Worm (Caenorhabditis elegans) whole organism, early embryonic: ENCODE results near the gene srg-2.

Source experiments
- B0310.2 ChIP-seq: sonication (generic microtip); optimal IDR thresholded peaks from 2 replicates; lab custom pipeline; 2016; ENCODE audit warnings: mild to moderate bottlenecking, missing genetic modification characterization, missing compliant biosample characterization
- F13C5.2 ChIP-seq: sonication (generic microtip); optimal IDR thresholded peaks from 2 replicates; lab custom pipeline; 2017; ENCODE audit warnings: mild to moderate bottlenecking, missing genetic modification characterization, inconsistent platforms, missing compliant biosample characterization
- aly-1 ChIP-seq: sonication (generic microtip); optimal IDR thresholded peaks from 2 replicates; lab custom pipeline; 2016; ENCODE audit warnings: missing genetic modification characterization, missing compliant biosample characterization
- ama-1 ChIP-seq: fragments of 150-350 bp; optimal IDR thresholded peaks from 2 replicates; lab custom pipeline; 2014
- ceh-13 ChIP-seq: fragments of 200-800 bp; sonication (Bioruptor generic); optimal IDR thresholded peaks from 2 replicates; lab custom pipeline; 2018; ENCODE audit warnings: mild to moderate bottlenecking, missing genetic modification characterization, missing compliant biosample characterization
- ceh-36 ChIP-seq: sonication (generic microtip); optimal IDR thresholded peaks from 2 replicates; lab custom pipeline; 2016; ENCODE audit warnings: missing genetic modification characterization, inconsistent platforms, missing compliant biosample characterization
- ets-7 ChIP-seq: sonication (generic microtip); optimal IDR thresholded peaks from 2 replicates; lab custom pipeline; 2016; ENCODE audit warnings: missing genotype, missing genetic modification characterization, missing compliant biosample characterization
- flt-1 ChIP-seq: fragments of 200-800 bp; sonication (Bioruptor generic); IDR thresholded peaks from 2 replicates; pipeline ENCODE4 v1.3.6; 2022; ENCODE audit warnings: missing genetic modification characterization, missing compliant biosample characterization
- hmbx-1 ChIP-seq: sonication (generic microtip); optimal IDR thresholded peaks from 2 replicates; lab custom pipeline; 2016; ENCODE audit warnings: mild to moderate bottlenecking, missing genetic modification characterization, missing compliant biosample characterization
- hmg-4 ChIP-seq: fragments of 200-800 bp; sonication (Bioruptor generic); optimal IDR thresholded peaks from 2 replicates; lab custom pipeline; 2018; ENCODE audit warnings: mild to moderate bottlenecking, missing genetic modification characterization, missing compliant biosample characterization
- hnd-1 ChIP-seq: sonication (generic microtip); optimal IDR thresholded peaks from 2 replicates; lab custom pipeline; 2016; ENCODE audit warnings: missing genetic modification characterization, missing compliant biosample characterization
- pes-1 ChIP-seq: fragments of 200-800 bp; sonication (Bioruptor generic); IDR thresholded peaks from 2 replicates; pipeline ENCODE4 v1.3.6; 2022; ENCODE audit warnings: missing genetic modification reagents, missing genetic modification characterization, missing compliant biosample characterization
- scrt-1 ChIP-seq: fragments of 200-800 bp; sonication (Bioruptor generic); IDR thresholded peaks from 2 replicates; pipeline ENCODE4 v1.3.6; 2022; ENCODE audit warnings: missing genetic modification characterization, missing compliant biosample characterization
- sea-1 ChIP-seq: fragments of 200-800 bp; sonication (Bioruptor generic); conservative IDR thresholded peaks from 2 replicates; pipeline ENCODE4 v1.3.6; 2022; ENCODE audit warnings: missing genetic modification characterization, missing compliant biosample characterization
- tbx-11 ChIP-seq: fragments of 200-800 bp; sonication (Bioruptor generic); IDR thresholded peaks from 2 replicates; pipeline ENCODE4 v1.3.6; 2022; ENCODE audit warnings: missing genetic modification characterization, missing compliant biosample characterization
- tbx-37 ChIP-seq: fragments of 200-800 bp; sonication (Bioruptor generic); conservative IDR thresholded peaks from 2 replicates; pipeline ENCODE4 v1.3.6; 2022; ENCODE audit warnings: missing genetic modification reagents, missing genetic modification characterization, missing compliant biosample characterization
- tra-4 ChIP-seq: sonication (generic microtip); optimal IDR thresholded peaks from 2 replicates; lab custom pipeline; 2017; ENCODE audit warnings: missing genetic modification characterization, missing compliant biosample characterization

The srg-2 gene

ce11 chrIII:6260115-6260514 is at the start of gene srg-2:
Gene srg-2, minus strand, starts transcription at chrIII:6260215.
- no peak for TF ChIP-seq F13C5.2 (tag; lab: Kevin White, UChicago)
- TF ChIP-seq ceh-13 (GFP tag; lab: Kevin White, UChicago): no peak
- no peak for TF ChIP-seq hmbx-1 (tag; lab: Kevin White, UChicago)
- no peak for TF ChIP-seq hmg-4 (GFP tag; lab: Kevin White, UChicago)
- no peak for TF ChIP-seq ama-1 (lab: Kevin White, UChicago)
- no peak for TF ChIP-seq tra-4 (tag; lab: Kevin White, UChicago)
- TF ChIP-seq ets-7 (tag; lab: Kevin White, UChicago): no peak

ce11 chrIII:6309066-6309465 is 49.1 kb upstream of the srg-2 start, which contains the start of gene gar-2:
Gene gar-2, plus strand, starts transcription at chrIII:6309366.
- TF ChIP-seq scrt-1 (GFP tag; lab: Robert Waterston, UW): no peak

ce11 chrIII:6307832-6308231 is 47.8 kb upstream of the srg-2 start:
- TF ChIP-seq pes-1 (GFP tag; lab: Robert Waterston, UW): no peak
- TF ChIP-seq ceh-13 (GFP tag; lab: Kevin White, UChicago): no peak
- no peak for TF ChIP-seq tbx-11
- no peak for TF ChIP-seq scrt-1 (GFP tag; lab: Robert Waterston, UW)
- no peak for TF ChIP-seq hmg-4 (GFP tag; lab: Kevin White, UChicago)
- TF ChIP-seq hmbx-1 (tag; lab: Kevin White, UChicago): no peak
- no peak for TF ChIP-seq ceh-36

- no peak for TF ChIP-seq ceh-36
- TF ChIP-seq ceh-13 (GFP tag; lab: Kevin White, UChicago): no peak
Observed at ce11 chrIII:6303787-6304186, 43.8 kb upstream of the srg-2 start.

ce11 chrIII:6303114-6303647 is 43.2 kb upstream of the srg-2 start, which contains the start of gene F47D12.9:
Gene F47D12.9, minus strand, starts transcription at chrIII:6303380.
- TF ChIP-seq tbx-11 (no peak), tbx-37 (GFP tag; lab: Robert Waterston, UW) (no peak), hnd-1 (tag; lab: Kevin White, UChicago) (no peak), aly-1 (tag; lab: Kevin White, UChicago) (no peak), pes-1 (GFP tag; lab: Robert Waterston, UW) (no peak), flt-1 (GFP tag; lab: Robert Waterston, UW) (no peak), hmg-4 (GFP tag; lab: Kevin White, UChicago) (no peak), ceh-36 (no peak), hmbx-1 (tag; lab: Kevin White, UChicago) (no peak), ets-7 (tag; lab: Kevin White, UChicago) (no peak), tra-4 (tag; lab: Kevin White, UChicago) (no peak), ceh-13 (GFP tag; lab: Kevin White, UChicago) (no peak), scrt-1 (GFP tag; lab: Robert Waterston, UW) (no peak), B0310.2 (no peak)

ce11 chrIII:6300297-6300696 is 40.3 kb upstream of the srg-2 start:
- TF ChIP-seq tra-4 (tag; lab: Kevin White, UChicago) (no peak), ama-1 (lab: Kevin White, UChicago) (no peak), hmg-4 (GFP tag; lab: Kevin White, UChicago) (no peak), ceh-13 (GFP tag; lab: Kevin White, UChicago) (no peak), tbx-37 (GFP tag; lab: Robert Waterston, UW) (no peak), sea-1 (GFP tag; lab: Robert Waterston, UW) (no peak)

- no peak for TF ChIP-seq flt-1 (GFP tag; lab: Robert Waterston, UW)
- TF ChIP-seq aly-1 (tag; lab: Kevin White, UChicago): no peak
- TF ChIP-seq tbx-37 (GFP tag; lab: Robert Waterston, UW): no peak
- TF ChIP-seq ceh-13 (GFP tag; lab: Kevin White, UChicago): no peak
- no peak for TF ChIP-seq hmg-4 (GFP tag; lab: Kevin White, UChicago)
- no peak for TF ChIP-seq pes-1 (GFP tag; lab: Robert Waterston, UW)
- TF ChIP-seq ceh-36: no peak
- TF ChIP-seq tbx-11: no peak
- TF ChIP-seq B0310.2: no peak
- TF ChIP-seq hmbx-1 (tag; lab: Kevin White, UChicago): no peak
- TF ChIP-seq F13C5.2 (tag; lab: Kevin White, UChicago): no peak
- TF ChIP-seq scrt-1 (GFP tag; lab: Robert Waterston, UW): no peak
- TF ChIP-seq tra-4 (tag; lab: Kevin White, UChicago): no peak
- TF ChIP-seq ets-7 (tag; lab: Kevin White, UChicago): no peak
- TF ChIP-seq sea-1 (GFP tag; lab: Robert Waterston, UW): no peak
- TF ChIP-seq ama-1 (lab: Kevin White, UChicago): no peak
Observed at ce11 chrIII:6298131-6298530, 38.1 kb upstream of the srg-2 start, which contains the start of gene F47D12.3. Gene F47D12.3, plus strand, starts transcription at chrIII:6298461.

ce11 chrIII:6297599-6297998 is 37.6 kb upstream of the srg-2 start:
- TF ChIP-seq sea-1 (GFP tag; lab: Robert Waterston, UW) (no peak), B0310.2 (no peak), hnd-1 (tag; lab: Kevin White, UChicago) (no peak), tbx-11 (no peak), hmbx-1 (tag; lab: Kevin White, UChicago) (no peak), hmg-4 (GFP tag; lab: Kevin White, UChicago) (no peak), pes-1 (GFP tag; lab: Robert Waterston, UW) (no peak), ceh-36 (no peak), F13C5.2 (tag; lab: Kevin White, UChicago) (no peak), scrt-1 (GFP tag; lab: Robert Waterston, UW) (no peak), ceh-13 (GFP tag; lab: Kevin White, UChicago) (no peak), aly-1 (tag; lab: Kevin White, UChicago) (no peak), flt-1 (GFP tag; lab: Robert Waterston, UW) (no peak), tra-4 (tag; lab: Kevin White, UChicago) (no peak), tbx-37 (GFP tag; lab: Robert Waterston, UW) (no peak), ets-7 (tag; lab: Kevin White, UChicago) (no peak), ama-1 (lab: Kevin White, UChicago) (no peak)
